Fruit fly (Drosophila melanogaster) whole organism, prepupa: ENCODE measurements around the gene Srp9.
A peak's percentile ranks its signal among the peaks of the same experiment; 100 is the strongest.

ENCODE experiments used
- CG10669 ChIP-seq: fragments of 200-800 bp; sonication (Bioruptor generic); optimal IDR thresholded peaks from 3 replicates; lab custom pipeline; 2018; ENCODE audit warnings: missing biosample characterization, mild to moderate bottlenecking, missing genetic modification characterization, moderate library complexity
- CG11902 ChIP-seq: fragments of 200-800 bp; sonication (Bioruptor generic); optimal IDR thresholded peaks from 3 replicates; lab custom pipeline; 2016; ENCODE audit warnings: missing biosample characterization, missing genetic modification characterization
- CG3032 ChIP-seq: fragments of 200-800 bp; optimal IDR thresholded peaks from 2 replicates; lab custom pipeline; 2019; ENCODE audit warnings: missing biosample characterization, mild to moderate bottlenecking, missing genetic modification characterization, moderate library complexity
- CG4318 ChIP-seq: fragments of 200-800 bp; sonication (Bioruptor generic); optimal IDR thresholded peaks from 3 replicates; lab custom pipeline; 2017; ENCODE audit warnings: missing biosample characterization, mild to moderate bottlenecking, missing genetic modification characterization
- CG6276 ChIP-seq: fragments of 200-800 bp; sonication (Bioruptor generic); optimal IDR thresholded peaks from 2 replicates; lab custom pipeline; 2017; ENCODE audit warnings: missing biosample characterization, mild to moderate bottlenecking, missing genetic modification characterization
- CG8632 ChIP-seq: fragments of 200-800 bp; sonication (Bioruptor generic); optimal IDR thresholded peaks from 3 replicates; lab custom pipeline; 2016; ENCODE audit warnings: missing biosample characterization, missing genetic modification characterization
- Eip75B ChIP-seq: fragments of 200-800 bp; sonication (Bioruptor generic); optimal IDR thresholded peaks from 3 replicates; lab custom pipeline; 2016; ENCODE audit warnings: missing biosample characterization, missing genetic modification characterization
- Eip78C ChIP-seq: fragments of 200-800 bp; sonication (Bioruptor generic); peaks from one replicate; lab custom pipeline; 2016; ENCODE audit warnings: missing biosample characterization, missing genetic modification characterization
- Eip93F ChIP-seq: fragments of 200-800 bp; sonication (Bioruptor generic); optimal IDR thresholded peaks from 2 replicates; lab custom pipeline; 2016; ENCODE audit warnings: missing biosample characterization, mild to moderate bottlenecking, missing genetic modification characterization
- Ets21C ChIP-seq: fragments of 200-800 bp; sonication (Bioruptor generic); optimal IDR thresholded peaks from 3 replicates; lab custom pipeline; 2016; ENCODE audit warnings: missing biosample characterization, missing genetic modification characterization
- Gug ChIP-seq: fragments of 200-800 bp; sonication (Bioruptor generic); IDR thresholded peaks from 2 replicates; pipeline ENCODE4 v1.3.6; 2022; ENCODE audit warnings: missing biosample characterization, missing genetic modification characterization
- Hr38 ChIP-seq: sonication (Bioruptor generic); optimal IDR thresholded peaks from 2 replicates; lab custom pipeline; 2016; ENCODE audit warnings: missing biosample characterization, missing genetic modification characterization
- Hr39 ChIP-seq: fragments of 200-800 bp; sonication (Bioruptor generic); optimal IDR thresholded peaks from 2 replicates; lab custom pipeline; 2016; ENCODE audit warnings: missing biosample characterization, missing genetic modification characterization
- Hr4 ChIP-seq: fragments of 200-800 bp; sonication (Bioruptor generic); optimal IDR thresholded peaks from 3 replicates; lab custom pipeline; 2016; ENCODE audit warnings: missing biosample characterization, missing genetic modification characterization
- Lpt ChIP-seq: fragments of 200-800 bp; sonication (Bioruptor generic); optimal IDR thresholded peaks from 3 replicates; lab custom pipeline; 2016; ENCODE audit warnings: missing biosample characterization, missing genetic modification characterization
- Met ChIP-seq: fragments of 200-800 bp; sonication (Bioruptor generic); optimal IDR thresholded peaks from 3 replicates; lab custom pipeline; 2016; ENCODE audit warnings: missing biosample characterization, missing genetic modification characterization
- Smox ChIP-seq: fragments of 200-800 bp; sonication (Bioruptor generic); optimal IDR thresholded peaks from 3 replicates; lab custom pipeline; 2016; ENCODE audit warnings: missing biosample characterization, missing genetic modification characterization
- Sox14 ChIP-seq: fragments of 200-800 bp; sonication (Bioruptor generic); optimal IDR thresholded peaks from 3 replicates; lab custom pipeline; 2016; ENCODE audit warnings: missing biosample characterization, missing genetic modification characterization
- achi ChIP-seq: fragments of 200-800 bp; sonication (Bioruptor generic); optimal IDR thresholded peaks from 3 replicates; lab custom pipeline; 2016; ENCODE audit warnings: missing biosample characterization, missing genetic modification characterization
- dac ChIP-seq: fragments of 200-800 bp; sonication (Bioruptor generic); optimal IDR thresholded peaks from 2 replicates; lab custom pipeline; 2017; ENCODE audit warnings: missing biosample characterization, mild to moderate bottlenecking, missing genetic modification characterization
- dsx ChIP-seq: fragments of 200-800 bp; optimal IDR thresholded peaks from 3 replicates; lab custom pipeline; 2019; ENCODE audit warnings: missing biosample characterization, mild to moderate bottlenecking, missing genetic modification characterization, moderate library complexity; ENCODE audit not compliant: poor library complexity, severe bottlenecking
- esn ChIP-seq: fragments of 200-800 bp; sonication (Bioruptor generic); optimal IDR thresholded peaks from 2 replicates; lab custom pipeline; 2016; ENCODE audit warnings: missing biosample characterization, mild to moderate bottlenecking, missing genetic modification characterization, moderate library complexity
- fd59A ChIP-seq: fragments of 200-800 bp; sonication (Bioruptor generic); optimal IDR thresholded peaks from 2 replicates; lab custom pipeline; 2017; ENCODE audit warnings: missing biosample characterization, mild to moderate bottlenecking, missing genetic modification characterization, missing genetic modification reagents
- fkh ChIP-seq: fragments of 200-800 bp; sonication (Bioruptor generic); optimal IDR thresholded peaks from 3 replicates; lab custom pipeline; 2017; ENCODE audit warnings: missing biosample characterization, mild to moderate bottlenecking, missing genetic modification characterization, moderate library complexity
- svp ChIP-seq: fragments of 200-800 bp; sonication (Bioruptor generic); peaks from one replicate; lab custom pipeline; 2016; ENCODE audit warnings: missing biosample characterization, missing genetic modification characterization
- vri ChIP-seq: fragments of 200-800 bp; sonication (Bioruptor generic); optimal IDR thresholded peaks from 3 replicates; lab custom pipeline; 2016; ENCODE audit warnings: missing biosample characterization, mild to moderate bottlenecking, missing genetic modification characterization

Srp9 gene

DNA sequence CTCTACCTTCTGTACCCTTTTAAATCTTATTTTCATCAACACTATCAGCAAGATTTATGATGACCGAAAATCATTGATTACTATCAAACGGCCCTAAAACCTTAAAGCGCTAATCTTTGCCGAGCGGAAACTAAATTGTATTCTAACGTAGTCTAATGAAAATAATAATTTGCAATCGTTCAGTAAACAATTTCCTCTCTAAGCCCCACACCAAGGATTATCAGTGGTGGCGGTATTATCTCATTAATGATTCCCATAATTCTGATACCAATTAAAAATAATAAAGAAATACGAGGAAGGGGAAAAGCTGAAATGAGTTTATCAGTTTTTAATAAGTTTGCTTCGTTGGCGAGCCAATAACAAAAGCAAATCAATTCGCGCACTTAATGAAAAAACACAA, 7.8 kb downstream of the Srp9 start:
- TF ChIP-seq vri (GFP tag; lab: Kevin White, UChicago), result peak; percentile 17
- no peak for TF ChIP-seq Met (GFP tag; lab: Kevin White, UChicago)
- no peak for TF ChIP-seq Ets21C (GFP tag; lab: Kevin White, UChicago)
- peak; percentile 27 for TF ChIP-seq Eip78C (GFP tag; lab: Kevin White, UChicago)

DNA sequence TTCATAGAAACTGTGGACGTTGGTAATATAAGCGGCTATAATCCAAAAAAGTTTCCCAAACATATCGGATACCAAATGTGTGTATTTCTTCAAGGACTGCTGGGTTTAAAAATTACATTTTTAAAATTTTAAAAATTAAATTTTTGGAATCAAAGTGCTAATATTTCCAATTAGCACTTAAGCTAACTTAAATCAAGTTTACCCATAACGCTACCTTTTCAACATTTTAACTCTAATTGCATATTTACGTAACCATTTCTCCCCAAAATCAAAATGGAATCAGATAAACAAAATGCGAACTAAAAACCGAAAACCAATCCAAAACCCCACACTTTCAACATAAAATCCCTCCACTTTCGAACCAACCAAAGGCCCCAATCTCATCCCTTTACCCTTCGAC, 10.0 kb downstream of the Srp9 start, which contains the start of gene CG43880:
TSS of gene CG43880 (minus strand) at position 101 of the 400 bp plus-strand sequence.
- TF ChIP-seq Lpt (GFP tag; lab: Kevin White, UChicago) (no peak), CG10669 (GFP tag; lab: Kevin White, UChicago) (no peak), CG4318 (GFP tag; lab: Kevin White, UChicago) (no peak)

DNA sequence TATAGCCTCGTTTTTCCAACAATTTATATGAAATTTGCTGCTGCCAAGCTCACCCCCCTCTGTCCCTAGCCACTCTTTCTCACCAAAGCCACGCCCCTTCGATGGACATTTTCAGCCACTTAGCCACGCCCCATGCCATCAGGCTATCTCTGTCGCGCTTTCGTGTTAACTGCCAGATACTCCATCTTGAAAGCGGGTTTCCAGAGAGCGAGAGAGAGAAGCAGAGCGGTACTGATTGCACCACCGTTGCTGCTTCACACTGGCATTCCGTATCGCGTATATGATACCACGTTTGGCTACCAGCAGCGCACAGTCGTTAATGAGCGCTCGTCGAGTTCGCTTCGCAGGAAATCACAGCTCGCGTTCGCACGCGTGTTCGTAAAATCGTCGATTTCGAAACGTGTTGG, 11.7 kb downstream of the Srp9 start, which contains the start of gene exex:
TSS of gene exex (plus strand) at position 307 of the 407 bp plus-strand sequence.
- peak; percentile 16 for TF ChIP-seq fkh (GFP tag; lab: Kevin White, UChicago)
- peak; percentile 10 for TF ChIP-seq Sox14 (GFP tag; lab: Kevin White, UChicago)
- peak; percentile 34 for TF ChIP-seq vri (GFP tag; lab: Kevin White, UChicago)
- no peak for TF ChIP-seq achi (GFP tag; lab: Kevin White, UChicago)
- no peak for TF ChIP-seq dsx
- no peak for TF ChIP-seq Smox (GFP tag; lab: Kevin White, UChicago)
- TF ChIP-seq Eip78C (GFP tag; lab: Kevin White, UChicago), result peak; percentile 51
- TF ChIP-seq Hr38 (GFP tag; lab: Kevin White, UChicago), result no peak
- TF ChIP-seq CG3032 (tag; lab: Kevin White, UChicago), result no peak
- no peak for TF ChIP-seq fd59A (GFP tag; lab: Kevin White, UChicago)

DNA sequence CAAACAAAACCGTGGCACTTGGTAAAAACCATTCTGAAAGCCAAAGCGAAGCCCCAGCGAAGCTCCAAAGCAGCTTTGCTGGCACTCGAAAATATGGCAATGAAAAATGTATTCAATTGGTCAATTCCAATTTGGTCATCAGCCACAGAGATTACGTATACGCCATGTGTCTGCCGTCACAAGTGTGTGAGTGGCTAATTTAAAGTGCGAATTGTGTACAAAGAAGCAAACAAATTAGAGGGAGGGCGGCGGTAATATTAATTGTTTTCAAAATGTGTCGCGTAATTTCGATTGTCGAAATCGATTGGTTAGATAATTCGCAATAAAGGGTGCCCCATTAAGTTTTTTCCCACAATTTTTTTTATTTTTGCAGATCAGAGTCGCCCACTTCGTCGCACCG, 13.6 kb downstream of the Srp9 start:
- TF ChIP-seq vri (GFP tag; lab: Kevin White, UChicago) (peak; percentile 75), Hr4 (GFP tag; lab: Kevin White, UChicago) (no peak), Lpt (GFP tag; lab: Kevin White, UChicago) (no peak)
- TF ChIP-seq, all 60 proteins: peak for 1

DNA sequence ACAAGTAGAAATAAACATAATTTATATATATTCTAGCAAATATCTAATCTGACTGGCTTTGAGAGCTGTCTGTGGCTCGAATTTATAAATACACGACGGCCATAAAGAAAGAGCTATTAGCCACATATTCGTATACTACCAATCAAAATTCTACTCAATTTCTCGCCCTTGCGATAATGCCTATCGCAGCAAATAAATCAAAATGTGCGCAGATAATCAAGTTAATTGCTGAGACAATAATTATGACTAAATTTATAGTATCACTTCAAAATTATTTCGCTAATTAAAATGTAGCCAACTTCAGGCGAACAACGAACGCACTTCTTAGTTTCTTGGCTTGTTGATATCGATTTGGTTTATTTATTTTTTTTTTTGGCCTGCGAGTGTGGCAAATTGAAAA, 15.7 kb downstream of the Srp9 start:
- peak; percentile 68 for TF ChIP-seq vri (GFP tag; lab: Kevin White, UChicago)
- no peak for TF ChIP-seq dac (GFP tag; lab: Kevin White, UChicago)
- TF ChIP-seq Gug (GFP tag; lab: Robert Waterston, UW), result no peak
- no peak for TF ChIP-seq dsx

DNA sequence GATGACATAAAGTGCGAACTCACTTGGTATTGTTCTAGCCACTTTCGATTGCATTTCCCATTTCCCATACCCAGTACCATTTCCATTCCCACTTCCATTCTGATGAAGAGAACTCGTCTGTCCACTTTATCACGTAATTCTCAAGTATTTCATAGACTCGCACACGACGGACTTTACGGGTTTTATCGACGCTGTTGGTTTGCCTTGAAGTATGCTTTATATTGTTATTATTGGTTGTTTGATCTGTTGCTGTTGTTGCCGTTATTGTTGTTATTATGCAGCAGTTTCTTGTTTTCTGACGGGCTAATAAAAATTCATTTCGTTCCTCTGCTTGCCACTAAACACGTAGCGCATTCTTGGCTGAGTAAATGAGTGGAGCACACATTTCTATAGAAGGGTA, 16.4 kb downstream of the Srp9 start:
- TF ChIP-seq Met (GFP tag; lab: Kevin White, UChicago) (no peak), CG6276 (GFP tag; lab: Kevin White, UChicago) (no peak), esn (GFP tag; lab: Kevin White, UChicago) (no peak), CG8632 (GFP tag; lab: Kevin White, UChicago) (no peak), fd59A (GFP tag; lab: Kevin White, UChicago) (no peak)

DNA sequence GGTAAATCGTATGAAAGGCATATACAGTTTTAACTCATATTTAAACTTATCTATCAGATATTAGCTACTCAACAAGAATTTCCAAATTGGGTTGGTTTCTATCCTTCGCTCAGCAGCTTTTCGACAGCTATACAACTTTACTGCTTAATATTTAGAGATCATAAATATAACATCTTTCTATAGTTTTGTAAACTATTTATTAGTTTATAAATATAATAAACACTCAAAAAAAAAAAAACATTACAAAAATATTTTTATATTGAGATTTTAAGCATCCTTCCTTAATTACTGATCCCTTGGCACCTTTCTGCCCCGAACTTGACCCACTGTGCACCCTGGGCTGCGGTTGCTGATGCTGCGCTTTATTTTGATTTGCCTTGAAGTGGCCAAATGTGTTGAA, 16.8 kb downstream of the Srp9 start:
- TF ChIP-seq Eip93F (no peak), CG6276 (GFP tag; lab: Kevin White, UChicago) (no peak), Met (GFP tag; lab: Kevin White, UChicago) (no peak), svp (GFP tag; lab: Kevin White, UChicago) (no peak), Eip78C (GFP tag; lab: Kevin White, UChicago) (peak; percentile 10), achi (GFP tag; lab: Kevin White, UChicago) (no peak), fkh (GFP tag; lab: Kevin White, UChicago) (no peak), Hr38 (GFP tag; lab: Kevin White, UChicago) (no peak)

DNA sequence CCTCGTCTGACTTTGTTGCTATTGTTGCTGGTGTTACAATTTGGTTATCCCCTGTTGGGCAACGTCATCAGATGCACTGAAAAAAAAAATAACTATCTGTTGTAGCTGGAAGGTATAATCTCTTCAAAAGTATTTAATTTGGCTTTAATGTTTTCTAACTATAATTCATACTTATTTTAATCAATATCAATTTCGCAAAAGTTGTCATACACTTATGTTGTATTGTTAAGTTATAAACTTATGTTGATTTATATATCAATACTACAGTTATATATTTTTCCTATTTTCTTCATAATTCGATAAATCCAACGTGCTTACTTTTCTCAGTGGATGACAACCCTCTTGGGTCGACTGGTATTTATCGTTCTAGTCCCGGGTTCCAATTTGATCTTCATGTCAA, 17.6 kb downstream of the Srp9 start:
- TF ChIP-seq achi (GFP tag; lab: Kevin White, UChicago) (no peak), Eip78C (GFP tag; lab: Kevin White, UChicago) (no peak), esn (GFP tag; lab: Kevin White, UChicago) (no peak), Hr39 (no peak), CG11902 (GFP tag; lab: Kevin White, UChicago) (no peak), Eip75B (GFP tag; lab: Kevin White, UChicago) (no peak), CG10669 (GFP tag; lab: Kevin White, UChicago) (no peak)
